Fruit fly (Drosophila melanogaster) whole organism, embryonic: ENCODE data around the gene Ucp4A.

Experiments
- ATbp ChIP-seq: fragments of 200-800 bp; sonication (Bioruptor generic); optimal IDR thresholded peaks from 2 replicates; lab custom pipeline; 2017; ENCODE audit warnings: missing biosample characterization, mild to moderate bottlenecking, missing genetic modification characterization, missing genetic modification reagents
- Antp ChIP-seq: fragments of 200-800 bp; sonication (Bioruptor generic); optimal IDR thresholded peaks from 3 replicates; lab custom pipeline; 2016; ENCODE audit warnings: missing biosample characterization, missing genetic modification characterization
- Atf3 ChIP-seq: fragments of 200-800 bp; sonication (Bioruptor generic); optimal IDR thresholded peaks from 3 replicates; lab custom pipeline; 2016; ENCODE audit warnings: missing biosample characterization, missing genetic modification characterization
- Awh ChIP-seq: fragments of 200-800 bp; sonication (Bioruptor generic); IDR thresholded peaks from 2 replicates; pipeline ENCODE4, ENCODE4 v1.3.6; 2022; ENCODE audit warnings: missing biosample characterization, missing genetic modification characterization
- Blimp-1 ChIP-seq: fragments of 200-800 bp; sonication (Bioruptor generic); optimal IDR thresholded peaks from 3 replicates; lab custom pipeline; 2018; ENCODE audit warnings: missing biosample characterization, missing genetic modification characterization, mild to moderate bottlenecking, moderate library complexity, missing genetic modification reagents
- C15 ChIP-seq: fragments of 200-800 bp; sonication (Bioruptor generic); IDR thresholded peaks from 3 replicates; pipeline ENCODE4 v1.3.6; 2022; ENCODE audit warnings: missing biosample characterization, missing genetic modification characterization
- CG10543 ChIP-seq: fragments of 200-800 bp; sonication (Bioruptor generic); optimal IDR thresholded peaks from 3 replicates; lab custom pipeline; 2017; ENCODE audit warnings: missing biosample characterization, mild to moderate bottlenecking, missing genetic modification characterization, moderate library complexity
- CG11504 ChIP-seq: fragments of 200-800 bp; sonication (Bioruptor generic); optimal IDR thresholded peaks from 3 replicates; lab custom pipeline; 2019; ENCODE audit warnings: missing biosample characterization, mild to moderate bottlenecking, missing genetic modification characterization, moderate library complexity
- CG13624 ChIP-seq: fragments of 200-800 bp; sonication (Bioruptor generic); optimal IDR thresholded peaks from 2 replicates; lab custom pipeline; 2016; ENCODE audit warnings: missing biosample characterization, missing genetic modification characterization
- CG14667 ChIP-seq: fragments of 200-800 bp; sonication (Bioruptor generic); IDR thresholded peaks from 2 replicates; pipeline ENCODE4 v1.3.6; 2022; ENCODE audit warnings: missing biosample characterization, missing genetic modification characterization
- CG16815 ChIP-seq: fragments of 200-800 bp; sonication (Bioruptor generic); optimal IDR thresholded peaks from 3 replicates; lab custom pipeline; 2017; ENCODE audit warnings: missing biosample characterization, mild to moderate bottlenecking, missing genetic modification characterization
- CG17361 ChIP-seq: fragments of 200-800 bp; sonication (Bioruptor generic); IDR thresholded peaks from 3 replicates; pipeline ENCODE4 v1.3.6; 2022; ENCODE audit warnings: missing biosample characterization, missing genetic modification characterization
- CG17912 ChIP-seq: fragments of 200-800 bp; sonication (Bioruptor generic); optimal IDR thresholded peaks from 2 replicates; lab custom pipeline; 2018; ENCODE audit warnings: missing biosample characterization, mild to moderate bottlenecking, missing genetic modification characterization
- CG1832 ChIP-seq: fragments of 200-800 bp; sonication (Bioruptor generic); optimal IDR thresholded peaks from 2 replicates; lab custom pipeline; 2017; ENCODE audit warnings: missing biosample characterization, mild to moderate bottlenecking, missing genetic modification characterization, inconsistent platforms
- CG2116 ChIP-seq: fragments of 200-800 bp; sonication (Bioruptor generic); optimal IDR thresholded peaks from 3 replicates; lab custom pipeline; 2018; ENCODE audit warnings: missing biosample characterization, mild to moderate bottlenecking, missing genetic modification characterization
- CG2129 ChIP-seq: fragments of 200-800 bp; sonication (Bioruptor generic); IDR thresholded peaks from 2 replicates; pipeline ENCODE4 v1.3.6; 2022; ENCODE audit warnings: missing biosample characterization, missing genetic modification characterization; ENCODE audit not compliant: partially characterized antibody
- CG2202 ChIP-seq: fragments of 200-800 bp; sonication (Bioruptor generic); optimal IDR thresholded peaks from 2 replicates; lab custom pipeline; 2018; ENCODE audit warnings: missing biosample characterization, mild to moderate bottlenecking, missing genetic modification characterization
- CG3407 ChIP-seq: fragments of 200-800 bp; sonication (Bioruptor generic); optimal IDR thresholded peaks from 2 replicates; lab custom pipeline; 2018; ENCODE audit warnings: missing biosample characterization, mild to moderate bottlenecking, missing genetic modification characterization
- CG4282 ChIP-seq: fragments of 200-800 bp; sonication (Bioruptor generic); optimal IDR thresholded peaks from 2 replicates; lab custom pipeline; 2016; ENCODE audit warnings: missing biosample characterization, missing genetic modification characterization
- CG4404 ChIP-seq: fragments of 200-800 bp; sonication (Bioruptor generic); IDR thresholded peaks from 2 replicates; pipeline ENCODE4 v1.3.6; 2022; ENCODE audit warnings: missing biosample characterization, missing genetic modification characterization
- CG7786 ChIP-seq: fragments of 200-800 bp; sonication (Bioruptor generic); optimal IDR thresholded peaks from 2 replicates; lab custom pipeline; 2016; ENCODE audit warnings: missing biosample characterization, missing genetic modification characterization
- CG7928 ChIP-seq: fragments of 200-800 bp; sonication (Bioruptor generic); optimal IDR thresholded peaks from 2 replicates; lab custom pipeline; 2017; ENCODE audit warnings: missing biosample characterization, mild to moderate bottlenecking, missing genetic modification characterization
- CG9932 ChIP-seq: fragments of 200-800 bp; sonication (Bioruptor generic); IDR thresholded peaks from 2 replicates; pipeline ENCODE4 v1.3.6; 2022; ENCODE audit warnings: missing biosample characterization, missing genetic modification characterization
- Dad ChIP-seq: fragments of 200-800 bp; sonication (Bioruptor generic); optimal IDR thresholded peaks from 3 replicates; lab custom pipeline; 2016; ENCODE audit warnings: missing biosample characterization, missing genetic modification characterization
- Dek ChIP-seq: fragments of 200-800 bp; sonication (Bioruptor generic); optimal IDR thresholded peaks from 3 replicates; lab custom pipeline; 2019; ENCODE audit warnings: missing biosample characterization, mild to moderate bottlenecking, missing genetic modification characterization, moderate library complexity
- Dip3 ChIP-seq: fragments of 200-800 bp; sonication (Bioruptor generic); optimal IDR thresholded peaks from 3 replicates; lab custom pipeline; 2016; ENCODE audit warnings: missing biosample characterization, missing genetic modification characterization
- Dll ChIP-seq: fragments of 200-800 bp; sonication (Bioruptor generic); IDR thresholded peaks from 4 replicates; pipeline ENCODE4 v1.3.6; 2022; ENCODE audit warnings: missing biosample characterization, missing genetic modification characterization; ENCODE audit not compliant: partially characterized antibody
- E2f2 ChIP-seq: fragments of 200-800 bp; sonication (Bioruptor generic); IDR thresholded peaks from 2 replicates; pipeline ENCODE4 v1.3.6; 2022; ENCODE audit warnings: missing biosample characterization, missing genetic modification characterization
- Nf-YA ChIP-seq: fragments of 200-800 bp; sonication (Bioruptor generic); IDR thresholded peaks from 2 replicates; pipeline ENCODE4 v1.3.6; 2022; ENCODE audit warnings: missing biosample characterization, missing genetic modification characterization
- NfI ChIP-seq: fragments of 200-800 bp; sonication (Bioruptor generic); optimal IDR thresholded peaks from 3 replicates; lab custom pipeline; 2018; ENCODE audit warnings: missing biosample characterization, mild to moderate bottlenecking, missing genetic modification characterization, moderate library complexity
- Sry-δ ChIP-seq: fragments of 200-800 bp; sonication (Bioruptor generic); optimal IDR thresholded peaks from 2 replicates; lab custom pipeline; 2016; ENCODE audit warnings: missing biosample characterization, missing genetic modification characterization
- br ChIP-seq: fragments of >200 bp; optimal IDR thresholded peaks from 2 replicates; lab custom pipeline; 2017
- btn ChIP-seq: fragments of 200-800 bp; sonication (Bioruptor generic); optimal IDR thresholded peaks from 2 replicates; lab custom pipeline; 2016; ENCODE audit warnings: missing biosample characterization, missing genetic modification characterization
- crp ChIP-seq, 2 experiments: fragments of 200-800 bp; sonication (Bioruptor generic); optimal IDR thresholded peaks; 2 replicates in 1 of 2; 3 replicates in 1 of 2; lab custom pipeline; 2017; ENCODE audit warnings: missing biosample characterization in 2 of 2, missing genetic modification characterization in 2 of 2, mild to moderate bottlenecking in 1 of 2, moderate library complexity in 1 of 2
- cwo ChIP-seq: fragments of 200-800 bp; sonication (Bioruptor generic); optimal IDR thresholded peaks from 3 replicates; lab custom pipeline; 2017; ENCODE audit warnings: missing biosample characterization, missing genetic modification characterization, mild to moderate bottlenecking, moderate library complexity, missing genetic modification reagents
- emc ChIP-seq: fragments of 200-800 bp; sonication (Bioruptor generic); optimal IDR thresholded peaks from 2 replicates; lab custom pipeline; 2016; ENCODE audit warnings: missing biosample characterization, missing genetic modification characterization
- hbn ChIP-seq: fragments of 200-800 bp; sonication (Bioruptor generic); IDR thresholded peaks from 2 replicates; pipeline ENCODE4 v1.3.6; 2022; ENCODE audit warnings: missing biosample characterization, missing genetic modification characterization; ENCODE audit not compliant: partially characterized antibody
- maf-S ChIP-seq: fragments of 200-800 bp; sonication (Bioruptor generic); optimal IDR thresholded peaks from 2 replicates; lab custom pipeline; 2016; ENCODE audit warnings: missing biosample characterization, missing genetic modification characterization
- mam ChIP-seq: fragments of 200-800 bp; sonication (Bioruptor generic); optimal IDR thresholded peaks from 3 replicates; lab custom pipeline; 2016; ENCODE audit warnings: missing biosample characterization, missing genetic modification characterization
- nau ChIP-seq: fragments of 200-800 bp; sonication (Bioruptor generic); optimal IDR thresholded peaks from 3 replicates; lab custom pipeline; 2017; ENCODE audit warnings: missing biosample characterization, mild to moderate bottlenecking, missing genetic modification characterization, missing genetic modification reagents
- org-1 ChIP-seq: fragments of 200-800 bp; sonication (Bioruptor generic); optimal IDR thresholded peaks from 2 replicates; lab custom pipeline; 2017; ENCODE audit warnings: missing biosample characterization, missing genetic modification characterization
- sc ChIP-seq, 3 experiments: fragments of >200 bp in 2 of 3; fragments of 200-800 bp in 1 of 3; sonication (Bioruptor generic) in 1 of 3; optimal IDR thresholded peaks; 2 replicates in 2 of 3; 3 replicates in 1 of 3; lab custom pipeline; 2017; ENCODE audit warnings: mild to moderate bottlenecking in 1 of 3, missing biosample characterization in 1 of 3, missing genetic modification characterization in 1 of 3, missing genetic modification reagents in 1 of 3
- sens-2 ChIP-seq: fragments of 200-800 bp; sonication (Bioruptor generic); IDR thresholded peaks from 2 replicates; pipeline ENCODE4 v1.3.6; 2022; ENCODE audit warnings: missing biosample characterization, missing genetic modification characterization
- slp2 ChIP-seq: fragments of 200-800 bp; sonication (Bioruptor generic); optimal IDR thresholded peaks from 2 replicates; lab custom pipeline; 2016; ENCODE audit warnings: missing biosample characterization, missing genetic modification characterization
- sr ChIP-seq: fragments of 200-800 bp; sonication (Bioruptor generic); IDR thresholded peaks from 3 replicates; pipeline ENCODE4 v1.3.6; 2022; ENCODE audit warnings: missing biosample characterization, missing genetic modification characterization
- stc ChIP-seq: fragments of 200-800 bp; sonication (Bioruptor generic); IDR thresholded peaks from 2 replicates; pipeline ENCODE4 v1.3.6; 2022; ENCODE audit warnings: missing biosample characterization, missing genetic modification characterization
- tap ChIP-seq: fragments of 200-800 bp; optimal IDR thresholded peaks from 3 replicates; lab custom pipeline; 2019; ENCODE audit warnings: missing biosample characterization, mild to moderate bottlenecking, missing genetic modification characterization, moderate library complexity
- toy ChIP-seq: fragments of 200-800 bp; sonication (Bioruptor generic); IDR thresholded peaks from 2 replicates; pipeline ENCODE4 v1.3.6; 2022; ENCODE audit warnings: missing biosample characterization, missing genetic modification characterization
- vnd ChIP-seq: fragments of 200-800 bp; sonication (Bioruptor generic); IDR thresholded peaks from 3 replicates; pipeline ENCODE4 v1.3.6; 2022; ENCODE audit warnings: missing biosample characterization, missing genetic modification characterization; ENCODE audit not compliant: partially characterized antibody
- yki ChIP-seq: fragments of >200 bp; optimal IDR thresholded peaks from 3 replicates; lab custom pipeline; 2018
- z ChIP-seq: fragments of 200-800 bp; sonication (Bioruptor generic); IDR thresholded peaks from 3 replicates; pipeline ENCODE4 v1.3.6; 2022; ENCODE audit warnings: missing biosample characterization, missing genetic modification characterization

Ucp4A gene

dm6 chrX:17850179-17850578, 5.4 kb downstream of the Ucp4A start, which contains the start of the genes CG15814 and Spt7 (continued):
- TF ChIP-seq Awh (no peak), CG4282 (GFP tag; lab: Kevin White, UChicago) (peak; percentile 31), CG2116 (peak; percentile 83), CG3407 (GFP tag; lab: Kevin White, UChicago) (peak; percentile 43), CG16815 (GFP tag; lab: Kevin White, UChicago) (no peak), Dek (tag; lab: Kevin White, UChicago) (no peak), org-1 (GFP tag; lab: Kevin White, UChicago) (no peak), z (GFP tag; lab: Robert Waterston, UW) (no peak), C15 (no peak), stc (no peak), mam (GFP tag; lab: Kevin White, UChicago) (peak; percentile 41), CG9932 (GFP tag; lab: Robert Waterston, UW) (peak; percentile 21; the same call in 1 of the 2 replicates), CG11504 (tag; lab: Kevin White, UChicago) (no peak), CG4404 (GFP tag; lab: Robert Waterston, UW) (no peak), toy (GFP tag; lab: Robert Waterston, UW) (no peak), emc (no peak), Nf-YA (GFP tag; lab: Robert Waterston, UW) (no peak), nau (GFP tag; lab: Kevin White, UChicago) (no peak), yki (lab: Kevin White, UChicago) (no peak), Dad (peak; percentile 11), CG2129 (GFP tag; lab: Robert Waterston, UW) (peak; percentile 54), CG14667 (GFP tag; lab: Robert Waterston, UW) (no peak), sr (GFP tag; lab: Robert Waterston, UW) (0 out of 3 replicates have a peak, but pooled peaks have one; percentile 9), CG1832 (GFP tag; lab: Kevin White, UChicago) (no peak), E2f2 (GFP tag; lab: Robert Waterston, UW) (peak; percentile 58), CG10543 (GFP tag; lab: Kevin White, UChicago) (peak; percentile 60), CG2202 (tag; lab: Kevin White, UChicago) (no peak), hbn (peak; percentile 84), NfI (GFP tag; lab: Kevin White, UChicago) (peak; percentile 34), crp (GFP tag; optimal IDR thresholded peaks at IDR 0.05; lab: Kevin White, UChicago) (peak; percentile 70 to 95), CG17361 (GFP tag; lab: Robert Waterston, UW) (0 out of 3 replicates have a peak, but pooled peaks have one; percentile 25), Dip3 (GFP tag; lab: Kevin White, UChicago) (no peak), br (lab: Kevin White, UChicago) (no peak), tap (no peak), Dll (GFP tag; lab: Robert Waterston, UW) (peak; percentile 82), btn (GFP tag; lab: Kevin White, UChicago) (peak; percentile 8), slp2 (GFP tag; lab: Kevin White, UChicago) (peak; percentile 26), Atf3 (GFP tag; lab: Kevin White, UChicago) (no peak), Antp (GFP tag; lab: Kevin White, UChicago) (no peak), CG17912 (GFP tag; lab: Kevin White, UChicago) (no peak), maf-S (GFP tag; lab: Kevin White, UChicago) (peak; percentile 6), CG7786 (peak; percentile 40), CG7928 (GFP tag; lab: Kevin White, UChicago) (peak; percentile 6), cwo (GFP tag; lab: Kevin White, UChicago) (no peak), CG13624 (peak; percentile 20), vnd (GFP tag; lab: Robert Waterston, UW) (peak; percentile 75), Blimp-1 (GFP tag; lab: Kevin White, UChicago) (no peak), Sry-δ (peak; percentile 84), ATbp (peak; percentile 19), sc (optimal IDR thresholded peaks at IDR 0.05; lab: Kevin White, UChicago) (no peak), sc (GFP tag; optimal IDR thresholded peaks at IDR 0.05; lab: Kevin White, UChicago) (no peak), sens-2 (GFP tag; lab: Robert Waterston, UW) (no peak)
